Fruit fly (Drosophila melanogaster) whole organism, embryonic: ENCODE results near the gene mTerf3.

ENCODE experiments used
- BtbVII ChIP-seq: fragments of 200-800 bp; sonication (Bioruptor generic); optimal IDR thresholded peaks from 3 replicates; lab custom pipeline; 2017; ENCODE audit warnings: missing biosample characterization, mild to moderate bottlenecking, missing genetic modification characterization
- Bteb2 ChIP-seq: fragments of 200-800 bp; sonication (Bioruptor generic); optimal IDR thresholded peaks from 2 replicates; lab custom pipeline; 2016; ENCODE audit warnings: missing biosample characterization, missing genetic modification characterization
- CG10147 ChIP-seq: fragments of 200-800 bp; sonication (Bioruptor generic); optimal IDR thresholded peaks from 2 replicates; lab custom pipeline; 2019; ENCODE audit warnings: missing biosample characterization, mild to moderate bottlenecking, missing genetic modification characterization, moderate library complexity
- CG11696 ChIP-seq: fragments of 200-800 bp; sonication (Bioruptor generic); IDR thresholded peaks from 2 replicates; pipeline ENCODE4 v1.3.6; 2022; ENCODE audit warnings: missing biosample characterization, missing genetic modification characterization
- CG13123 ChIP-seq: fragments of 200-800 bp; sonication (Bioruptor generic); optimal IDR thresholded peaks from 2 replicates; lab custom pipeline; 2016; ENCODE audit warnings: missing biosample characterization, missing genetic modification characterization
- CG13296 ChIP-seq: fragments of 200-800 bp; sonication (Bioruptor generic); optimal IDR thresholded peaks from 3 replicates; lab custom pipeline; 2018; ENCODE audit warnings: missing biosample characterization, mild to moderate bottlenecking, missing genetic modification characterization
- CG15601 ChIP-seq: fragments of 200-800 bp; sonication (Bioruptor generic); optimal IDR thresholded peaks from 3 replicates; lab custom pipeline; 2019; ENCODE audit warnings: missing biosample characterization, mild to moderate bottlenecking, missing genetic modification characterization, moderate library complexity
- CG16779 ChIP-seq: fragments of 200-800 bp; sonication (Bioruptor generic); IDR thresholded peaks from 2 replicates; pipeline ENCODE4 v1.3.6; 2022; ENCODE audit warnings: missing biosample characterization, missing genetic modification characterization
- CG17359 ChIP-seq: fragments of 200-800 bp; sonication (Bioruptor generic); optimal IDR thresholded peaks from 3 replicates; lab custom pipeline; 2018; ENCODE audit warnings: missing biosample characterization, mild to moderate bottlenecking, missing genetic modification characterization, moderate library complexity
- CG17385 ChIP-seq: fragments of 200-800 bp; sonication (Bioruptor generic); optimal IDR thresholded peaks from 3 replicates; lab custom pipeline; 2018; ENCODE audit warnings: missing biosample characterization, mild to moderate bottlenecking, missing genetic modification characterization
- CG18262 ChIP-seq: fragments of 200-800 bp; optimal IDR thresholded peaks from 3 replicates; lab custom pipeline; 2019; ENCODE audit warnings: missing biosample characterization, mild to moderate bottlenecking, missing genetic modification characterization, moderate library complexity
- CG2678 ChIP-seq: fragments of 200-800 bp; sonication (Bioruptor generic); optimal IDR thresholded peaks from 3 replicates; lab custom pipeline; 2019; ENCODE audit warnings: missing biosample characterization, mild to moderate bottlenecking, missing genetic modification characterization, moderate library complexity
- CG2875 ChIP-seq: fragments of 200-800 bp; sonication (Bioruptor generic); optimal IDR thresholded peaks from 2 replicates; lab custom pipeline; 2017; ENCODE audit warnings: missing biosample characterization, mild to moderate bottlenecking, missing genetic modification characterization, missing genetic modification reagents
- CG31365 ChIP-seq: fragments of 200-800 bp; sonication (Bioruptor generic); optimal IDR thresholded peaks from 2 replicates; lab custom pipeline; 2018; ENCODE audit warnings: missing biosample characterization, mild to moderate bottlenecking, missing genetic modification characterization
- CG3163 ChIP-seq: fragments of 200-800 bp; sonication (Bioruptor generic); optimal IDR thresholded peaks from 3 replicates; lab custom pipeline; 2016; ENCODE audit warnings: missing biosample characterization, missing genetic modification characterization
- CG3995 ChIP-seq: fragments of 200-800 bp; sonication (Bioruptor generic); optimal IDR thresholded peaks from 3 replicates; lab custom pipeline; 2016; ENCODE audit warnings: missing biosample characterization, missing genetic modification characterization
- CG4282 ChIP-seq: fragments of 200-800 bp; sonication (Bioruptor generic); optimal IDR thresholded peaks from 2 replicates; lab custom pipeline; 2016; ENCODE audit warnings: missing biosample characterization, missing genetic modification characterization
- CG4730 ChIP-seq: fragments of 200-800 bp; sonication (Bioruptor generic); IDR thresholded peaks from 2 replicates; pipeline ENCODE4 v1.3.6; 2022; ENCODE audit warnings: missing biosample characterization, missing genetic modification characterization
- CG5245 ChIP-seq: fragments of 200-800 bp; sonication (Bioruptor generic); optimal IDR thresholded peaks from 3 replicates; lab custom pipeline; 2016; ENCODE audit warnings: missing biosample characterization, missing genetic modification characterization
- CG6813 ChIP-seq: fragments of 200-800 bp; sonication (Bioruptor generic); optimal IDR thresholded peaks from 2 replicates; lab custom pipeline; 2017; ENCODE audit warnings: missing biosample characterization, missing genetic modification characterization, mild to moderate bottlenecking, moderate library complexity, missing genetic modification reagents
- CG9215 ChIP-seq: fragments of 200-800 bp; sonication (Bioruptor generic); IDR thresholded peaks from 2 replicates; pipeline ENCODE4 v1.3.6; 2022; ENCODE audit warnings: missing biosample characterization, missing genetic modification characterization
- Eip74EF ChIP-seq, 2 experiments: fragments of 200-800 bp in 1 of 2; fragments of >200 bp in 1 of 2; sonication (Bioruptor generic) in 1 of 2; optimal IDR thresholded peaks; 2 replicates each; lab custom pipeline; 2017 to 2019; ENCODE audit warnings: missing biosample characterization in 2 of 2, missing genetic modification characterization in 2 of 2, mild to moderate bottlenecking in 1 of 2, moderate library complexity in 1 of 2
- Ets97D ChIP-seq: fragments of 200-800 bp; sonication (Bioruptor generic); optimal IDR thresholded peaks from 3 replicates; lab custom pipeline; 2016; ENCODE audit warnings: missing biosample characterization, missing genetic modification characterization
- Hand ChIP-seq: fragments of 200-800 bp; sonication (Bioruptor generic); optimal IDR thresholded peaks from 2 replicates; lab custom pipeline; 2017; ENCODE audit warnings: mild to moderate bottlenecking, missing biosample characterization, missing genetic modification reagents, missing genetic modification characterization
- HmgZ ChIP-seq: fragments of 200-800 bp; sonication (Bioruptor generic); optimal IDR thresholded peaks from 2 replicates; lab custom pipeline; 2018; ENCODE audit warnings: missing biosample characterization, mild to moderate bottlenecking, missing genetic modification characterization
- Hsf ChIP-seq: fragments of 200-800 bp; sonication (Bioruptor generic); optimal IDR thresholded peaks from 3 replicates; lab custom pipeline; 2016; ENCODE audit warnings: missing biosample characterization, missing genetic modification characterization
- Lim3 ChIP-seq: fragments of 200-800 bp; sonication (Bioruptor generic); IDR thresholded peaks from 2 replicates; pipeline ENCODE4 v1.3.6; 2022; ENCODE audit warnings: missing biosample characterization, missing genetic modification characterization
- MBD-R2 ChIP-seq: fragments of 200-800 bp; sonication (Bioruptor generic); IDR thresholded peaks from 2 replicates; pipeline ENCODE4 v1.3.6; 2022; ENCODE audit warnings: missing biosample characterization, missing genetic modification characterization
- Mad ChIP-seq: fragments of 200-800 bp; sonication (Bioruptor generic); optimal IDR thresholded peaks from 2 replicates; lab custom pipeline; 2016; ENCODE audit warnings: missing biosample characterization, missing genetic modification characterization
- PHDP ChIP-seq: fragments of 200-800 bp; sonication (Bioruptor generic); optimal IDR thresholded peaks from 3 replicates; lab custom pipeline; 2018; ENCODE audit warnings: missing biosample characterization, mild to moderate bottlenecking, missing genetic modification characterization, moderate library complexity
- Sin3A ChIP-seq: fragments of >200 bp; optimal IDR thresholded peaks from 2 replicates; lab custom pipeline; 2018
- TFAM ChIP-seq: fragments of 200-800 bp; sonication (Bioruptor generic); optimal IDR thresholded peaks from 2 replicates; lab custom pipeline; 2017; ENCODE audit warnings: missing biosample characterization, missing genetic modification characterization, inconsistent platforms
- Trl ChIP-seq, 3 experiments: fragments of >200 bp in 2 of 3; fragments of 200-800 bp in 1 of 3; sonication (Bioruptor generic) in 1 of 3; optimal IDR thresholded peaks; 2 replicates in 1 of 3; 3 replicates in 2 of 3; lab custom pipeline; 2016 to 2017; ENCODE audit warnings: missing biosample characterization in 1 of 3, missing genetic modification characterization in 1 of 3
- disco-r ChIP-seq: fragments of 200-800 bp; sonication (Bioruptor generic); optimal IDR thresholded peaks from 2 replicates; lab custom pipeline; 2016; ENCODE audit warnings: missing biosample characterization, missing genetic modification characterization
- dmrt99B ChIP-seq: fragments of 200-800 bp; sonication (Bioruptor generic); optimal IDR thresholded peaks from 2 replicates; lab custom pipeline; 2018; ENCODE audit warnings: missing biosample characterization, mild to moderate bottlenecking, missing genetic modification characterization, moderate library complexity
- eyg ChIP-seq: fragments of 200-800 bp; sonication (Bioruptor generic); optimal IDR thresholded peaks from 3 replicates; lab custom pipeline; 2016; ENCODE audit warnings: missing biosample characterization, missing genetic modification characterization
- gfzf ChIP-seq: fragments of 200-800 bp; sonication (Bioruptor generic); optimal IDR thresholded peaks from 2 replicates; lab custom pipeline; 2016; ENCODE audit warnings: missing biosample characterization, mild to moderate bottlenecking, missing genetic modification characterization, moderate library complexity
- insv ChIP-seq, 2 experiments: fragments of 200-800 bp; sonication (Bioruptor generic); optimal IDR thresholded peaks; 3 replicates each; lab custom pipeline; 2016 to 2018; ENCODE audit warnings: missing biosample characterization in 2 of 2, missing genetic modification characterization in 2 of 2
- jigr1 ChIP-seq: fragments of 200-800 bp; sonication (Bioruptor generic); IDR thresholded peaks from 3 replicates; pipeline ENCODE4 v1.3.6; 2022; ENCODE audit warnings: missing biosample characterization, missing genetic modification characterization
- jumu ChIP-seq: fragments of 200-800 bp; sonication (Bioruptor generic); optimal IDR thresholded peaks from 3 replicates; lab custom pipeline; 2016; ENCODE audit warnings: missing biosample characterization, missing genetic modification characterization
- kni ChIP-seq: fragments of 200-800 bp; sonication (Bioruptor generic); optimal IDR thresholded peaks from 3 replicates; lab custom pipeline; 2017; ENCODE audit warnings: mild to moderate bottlenecking, missing biosample characterization, missing genetic modification reagents, missing genetic modification characterization
- nau ChIP-seq: fragments of 200-800 bp; sonication (Bioruptor generic); optimal IDR thresholded peaks from 3 replicates; lab custom pipeline; 2017; ENCODE audit warnings: missing biosample characterization, mild to moderate bottlenecking, missing genetic modification characterization, missing genetic modification reagents
- run ChIP-seq: fragments of 200-800 bp; sonication (Bioruptor generic); optimal IDR thresholded peaks from 3 replicates; lab custom pipeline; 2018; ENCODE audit warnings: missing biosample characterization, mild to moderate bottlenecking, missing genetic modification characterization
- stc ChIP-seq: fragments of 200-800 bp; sonication (Bioruptor generic); IDR thresholded peaks from 2 replicates; pipeline ENCODE4 v1.3.6; 2022; ENCODE audit warnings: missing biosample characterization, missing genetic modification characterization
- tin ChIP-seq: fragments of 200-800 bp; sonication (Bioruptor generic); optimal IDR thresholded peaks from 3 replicates; lab custom pipeline; 2016; ENCODE audit warnings: missing biosample characterization, missing genetic modification characterization
- ttk ChIP-seq: fragments of 200-800 bp; sonication (Bioruptor generic); IDR thresholded peaks from 2 replicates; pipeline ENCODE4 v2.1.2; 2022; ENCODE audit warnings: missing biosample characterization, missing genetic modification characterization
- usp ChIP-seq: fragments of >200 bp; optimal IDR thresholded peaks from 2 replicates; lab custom pipeline; 2017; ENCODE audit warnings: missing biosample characterization, missing genetic modification characterization
- wor ChIP-seq: fragments of 200-800 bp; sonication (Bioruptor generic); IDR thresholded peaks from 2 replicates; pipeline ENCODE4 v1.3.6; 2022; ENCODE audit warnings: missing biosample characterization, missing genetic modification characterization

mTerf3 gene

DNA sequence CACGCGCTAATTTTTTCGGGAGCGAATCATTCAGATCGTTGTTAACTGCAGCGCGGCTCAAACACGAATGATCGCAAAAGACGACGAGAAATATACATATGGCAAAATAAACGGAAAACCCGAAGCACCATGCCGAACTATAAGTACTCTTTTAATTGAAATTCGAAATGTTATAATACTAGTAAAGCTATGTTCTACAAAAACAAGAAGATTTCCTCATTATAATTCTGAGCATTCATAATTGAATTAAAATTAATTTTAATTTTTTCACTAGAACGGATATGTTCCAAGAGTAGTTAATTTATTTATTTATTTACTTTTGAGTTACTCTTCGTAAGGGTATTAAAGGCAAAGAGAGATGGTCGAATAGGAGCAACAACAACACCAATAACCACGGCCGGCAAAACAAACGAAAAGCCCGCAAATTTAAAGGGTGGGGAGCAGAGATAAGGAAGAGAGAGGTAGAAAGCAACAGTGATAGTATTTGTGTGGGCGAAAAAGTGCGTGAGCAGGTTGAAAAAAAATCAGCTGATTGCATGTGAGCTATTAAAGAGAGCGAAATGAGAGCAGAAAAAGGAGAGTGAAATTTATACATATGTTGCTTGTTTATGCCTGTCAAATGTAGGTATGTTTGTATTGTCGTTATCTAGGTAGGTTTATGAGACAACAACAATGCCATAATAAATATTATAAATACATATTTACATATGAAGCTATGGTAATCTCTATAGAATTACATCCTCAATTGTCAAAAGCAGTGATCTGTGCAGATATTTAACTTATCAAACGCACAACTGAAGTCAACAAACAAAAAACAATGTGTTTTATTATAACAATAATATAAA is 26.9 kb downstream of the mTerf3 start (continued):
- TF ChIP-seq gfzf (GFP tag; lab: Kevin White, UChicago) (no peak), CG4282 (GFP tag; lab: Kevin White, UChicago) (no peak), Lim3 (GFP tag; lab: Robert Waterston, UW) (no peak; the same call in 1 of the 2 replicates), ttk (GFP tag; lab: Robert Waterston, UW) (peak; percentile 72; the same call in 1 of the 2 replicates), eyg (GFP tag; lab: Kevin White, UChicago) (peak; percentile 39), Hsf (GFP tag; lab: Kevin White, UChicago) (peak; percentile 62), Ets97D (GFP tag; lab: Kevin White, UChicago) (peak; percentile 9), PHDP (tag; lab: Kevin White, UChicago) (peak; percentile 85), CG18262 (tag; lab: Kevin White, UChicago) (peak; percentile 77), Hand (GFP tag; lab: Kevin White, UChicago) (peak; percentile 58), CG6813 (GFP tag; lab: Kevin White, UChicago) (peak; percentile 57), kni (peak; percentile 39), CG17385 (peak; percentile 75), BtbVII (peak; percentile 48), stc (GFP tag; lab: Robert Waterston, UW) (peak; percentile 84), CG3163 (GFP tag; lab: Kevin White, UChicago) (peak; percentile 50), tin (GFP tag; lab: Kevin White, UChicago) (peak; percentile 50), dmrt99B (peak; percentile 85), Bteb2 (GFP tag; lab: Kevin White, UChicago) (peak; percentile 60), Mad (no peak), nau (GFP tag; lab: Kevin White, UChicago) (peak; percentile 53), CG16779 (GFP tag; lab: Robert Waterston, UW) (no peak), CG17359 (peak; percentile 76), CG11696 (GFP tag; lab: Robert Waterston, UW) (peak; percentile 59), CG10147 (GFP tag; lab: Kevin White, UChicago) (peak; percentile 76), jumu (no peak), CG4730 (GFP tag; lab: Robert Waterston, UW) (peak; percentile 77; the same call in 1 of the 2 replicates), CG3995 (GFP tag; lab: Kevin White, UChicago) (peak; percentile 38), CG13123 (GFP tag; lab: Kevin White, UChicago) (no peak), CG13296 (GFP tag; lab: Kevin White, UChicago) (peak; percentile 70), jigr1 (GFP tag; lab: Robert Waterston, UW) (peak; percentile 53; the same call in 2 of the 3 replicates), Eip74EF (GFP tag; optimal IDR thresholded peaks at IDR 0.05; lab: Kevin White, UChicago) (peak in 1 of 2 experiments; percentile 76), TFAM (GFP tag; lab: Kevin White, UChicago) (no peak), run (tag; lab: Kevin White, UChicago) (peak; percentile 57), insv (GFP tag; optimal IDR thresholded peaks at IDR 0.05; lab: Kevin White, UChicago) (no peak), wor (GFP tag; lab: Robert Waterston, UW) (peak; percentile 58), CG9215 (GFP tag; lab: Robert Waterston, UW) (peak; percentile 49), usp (GFP tag; lab: Kevin White, UChicago) (no peak), CG2875 (GFP tag; lab: Kevin White, UChicago) (no peak), Sin3A (lab: Kevin White, UChicago) (no peak), Trl (optimal IDR thresholded peaks at IDR 0.05; lab: Kevin White, UChicago) (peak; percentile 56 to 84), Trl (GFP tag; optimal IDR thresholded peaks at IDR 0.05; lab: Kevin White, UChicago) (no peak), disco-r (no peak), MBD-R2 (GFP tag; lab: Robert Waterston, UW) (peak; percentile 7; the same call in 1 of the 2 replicates), CG5245 (peak; percentile 18), CG2678 (tag; lab: Kevin White, UChicago) (peak; percentile 85), CG15601 (peak; percentile 42), CG31365 (peak; percentile 0), HmgZ (tag; lab: Kevin White, UChicago) (peak; percentile 55)
